Worm (Caenorhabditis elegans) whole organism, mixed stage, embryonic: ENCODE data around the gene ctsa-4.1.

ENCODE experiments used
- M03D4.4 ChIP-seq: sonication (generic microtip); optimal IDR thresholded peaks from 2 replicates; lab custom pipeline; 2017; ENCODE audit warnings: mild to moderate bottlenecking, missing genetic modification characterization, missing compliant biosample characterization
- bed-3 ChIP-seq: fragments of 200-800 bp; sonication (Bioruptor generic); optimal IDR thresholded peaks from 3 replicates; lab custom pipeline; 2018; ENCODE audit warnings: mild to moderate bottlenecking, missing genetic modification characterization, moderate library complexity, missing compliant biosample characterization
- blmp-1 ChIP-seq: fragments of 150-350 bp; optimal IDR thresholded peaks from 2 replicates; lab custom pipeline; 2014; ENCODE audit warnings: missing biosample characterization, missing genetic modification characterization
- ceh-39 ChIP-seq: fragments of 150-350 bp; optimal IDR thresholded peaks from 2 replicates; lab custom pipeline; 2014; ENCODE audit warnings: missing biosample characterization, missing genetic modification characterization
- ceh-43 ChIP-seq: fragments of 200-800 bp; sonication (Bioruptor generic); optimal IDR thresholded peaks from 2 replicates; lab custom pipeline; 2018; ENCODE audit warnings: mild to moderate bottlenecking, missing genetic modification characterization, moderate library complexity, missing compliant biosample characterization
- ceh-83 ChIP-seq: fragments of 200-800 bp; sonication (Bioruptor generic); optimal IDR thresholded peaks from 2 replicates; lab custom pipeline; 2018; ENCODE audit warnings: mild to moderate bottlenecking, missing genetic modification characterization, missing compliant biosample characterization
- ces-1 ChIP-seq: fragments of 150-350 bp; optimal IDR thresholded peaks from 2 replicates; lab custom pipeline; 2014; ENCODE audit warnings: missing biosample characterization, missing genetic modification reagents, missing genetic modification characterization
- cnd-1 ChIP-seq: fragments of 200-800 bp; sonication (Bioruptor generic); optimal IDR thresholded peaks from 2 replicates; lab custom pipeline; 2018; ENCODE audit warnings: mild to moderate bottlenecking, missing genetic modification characterization, missing compliant biosample characterization
- drap-1 ChIP-seq: fragments of 200-800 bp; sonication (Bioruptor generic); optimal IDR thresholded peaks from 3 replicates; lab custom pipeline; 2018; ENCODE audit warnings: mild to moderate bottlenecking, missing genetic modification characterization, missing compliant biosample characterization
- elt-1 ChIP-seq: sonication (generic microtip); optimal IDR thresholded peaks from 2 replicates; lab custom pipeline; 2017; ENCODE audit warnings: missing genetic modification characterization, mild to moderate bottlenecking, missing compliant biosample characterization, antibody characterized with exemption, moderate library complexity, borderline replicate concordance; ENCODE audit not compliant: insufficient read depth
- elt-3 ChIP-seq: fragments of 150-350 bp; optimal IDR thresholded peaks from 2 replicates; lab custom pipeline; 2014; ENCODE audit warnings: missing biosample characterization, missing genetic modification characterization
- flh-1 ChIP-seq: fragments of 200-800 bp; sonication (Bioruptor generic); optimal IDR thresholded peaks from 2 replicates; lab custom pipeline; 2018; ENCODE audit warnings: mild to moderate bottlenecking, missing genetic modification characterization, moderate library complexity, missing compliant biosample characterization
- ham-2 ChIP-seq: fragments of 200-800 bp; sonication (Bioruptor generic); optimal IDR thresholded peaks from 2 replicates; lab custom pipeline; 2018; ENCODE audit warnings: mild to moderate bottlenecking, missing genetic modification characterization, missing compliant biosample characterization
- hlh-1 ChIP-seq: fragments of 150-350 bp; optimal IDR thresholded peaks from 2 replicates; lab custom pipeline; 2014; ENCODE audit warnings: missing biosample characterization, missing genetic modification reagents, missing genetic modification characterization
- lin-13 ChIP-seq: fragments of 150-350 bp; optimal IDR thresholded peaks from 2 replicates; lab custom pipeline; 2014; ENCODE audit warnings: missing biosample characterization, missing genetic modification characterization
- lin-32 ChIP-seq: fragments of 200-800 bp; sonication (Bioruptor generic); optimal IDR thresholded peaks from 2 replicates; lab custom pipeline; 2018; ENCODE audit warnings: mild to moderate bottlenecking, missing genetic modification characterization, missing compliant biosample characterization
- lsy-2 ChIP-seq: fragments of 150-350 bp; optimal IDR thresholded peaks from 2 replicates; lab custom pipeline; 2014; ENCODE audit warnings: missing biosample characterization, missing genetic modification characterization
- mab-5 ChIP-seq: fragments of 150-350 bp; optimal IDR thresholded peaks from 2 replicates; lab custom pipeline; 2014; ENCODE audit warnings: missing biosample characterization, missing genetic modification characterization
- mep-1 ChIP-seq: fragments of 150-350 bp; optimal IDR thresholded peaks from 2 replicates; lab custom pipeline; 2017; ENCODE audit warnings: missing biosample characterization, missing genetic modification reagents, missing genetic modification characterization, inconsistent platforms
- mls-2 ChIP-seq: sonication (generic microtip); optimal IDR thresholded peaks from 2 replicates; lab custom pipeline; 2016; ENCODE audit warnings: mild to moderate bottlenecking, missing genetic modification characterization, moderate library complexity, missing compliant biosample characterization
- nhr-12 ChIP-seq: fragments of 150-350 bp; optimal IDR thresholded peaks from 2 replicates; lab custom pipeline; 2014; ENCODE audit warnings: missing biosample characterization, missing genetic modification characterization
- nhr-2 ChIP-seq: fragments of 150-350 bp; optimal IDR thresholded peaks from 2 replicates; lab custom pipeline; 2014; ENCODE audit warnings: missing biosample characterization, missing genetic modification characterization
- nhr-237 ChIP-seq: fragments of 150-350 bp; optimal IDR thresholded peaks from 2 replicates; lab custom pipeline; 2014; ENCODE audit warnings: missing biosample characterization, missing genetic modification characterization
- nhr-28 ChIP-seq: fragments of 150-350 bp; optimal IDR thresholded peaks from 2 replicates; lab custom pipeline; 2014; ENCODE audit warnings: missing biosample characterization, missing genetic modification characterization
- nhr-76 ChIP-seq: sonication (generic microtip); optimal IDR thresholded peaks from 2 replicates; lab custom pipeline; 2017; ENCODE audit warnings: missing biosample characterization, missing genetic modification characterization
- pha-4 ChIP-seq: fragments of 150-350 bp; optimal IDR thresholded peaks from 2 replicates; lab custom pipeline; 2018; ENCODE audit warnings: missing biosample characterization, missing genetic modification reagents, missing genetic modification characterization
- sem-2 ChIP-seq: fragments of 200-800 bp; sonication (Bioruptor generic); optimal IDR thresholded peaks from 2 replicates; lab custom pipeline; 2018; ENCODE audit warnings: mild to moderate bottlenecking, missing genetic modification characterization, missing compliant biosample characterization
- sptf-1 ChIP-seq: sonication (generic microtip); optimal IDR thresholded peaks from 2 replicates; lab custom pipeline; 2017; ENCODE audit warnings: mild to moderate bottlenecking, missing genetic modification characterization, moderate library complexity, missing compliant biosample characterization
- tbx-8 ChIP-seq: fragments of 200-800 bp; sonication (Bioruptor generic); optimal IDR thresholded peaks from 2 replicates; lab custom pipeline; 2018; ENCODE audit warnings: mild to moderate bottlenecking, missing genetic modification characterization, moderate library complexity, missing compliant biosample characterization
- unc-120 ChIP-seq: sonication (generic microtip); optimal IDR thresholded peaks from 2 replicates; lab custom pipeline; 2017; ENCODE audit warnings: missing genetic modification characterization, missing compliant biosample characterization; ENCODE audit not compliant: poor library complexity, severe bottlenecking
- unc-39 ChIP-seq: fragments of 150-350 bp; optimal IDR thresholded peaks from 2 replicates; lab custom pipeline; 2014; ENCODE audit warnings: missing biosample characterization, missing genetic modification characterization
- unc-62 ChIP-seq: fragments of 150-350 bp; optimal IDR thresholded peaks from 2 replicates; lab custom pipeline; 2014; ENCODE audit warnings: missing biosample characterization, missing genetic modification reagents, missing genetic modification characterization
- zip-8 ChIP-seq: fragments of 150-350 bp; optimal IDR thresholded peaks from 2 replicates; lab custom pipeline; 2014; ENCODE audit warnings: missing biosample characterization, missing genetic modification characterization
- ztf-11 ChIP-seq: fragments of 150-350 bp; optimal IDR thresholded peaks from 2 replicates; lab custom pipeline; 2014; ENCODE audit warnings: missing biosample characterization, missing genetic modification characterization

The ctsa-4.1 gene

DNA sequence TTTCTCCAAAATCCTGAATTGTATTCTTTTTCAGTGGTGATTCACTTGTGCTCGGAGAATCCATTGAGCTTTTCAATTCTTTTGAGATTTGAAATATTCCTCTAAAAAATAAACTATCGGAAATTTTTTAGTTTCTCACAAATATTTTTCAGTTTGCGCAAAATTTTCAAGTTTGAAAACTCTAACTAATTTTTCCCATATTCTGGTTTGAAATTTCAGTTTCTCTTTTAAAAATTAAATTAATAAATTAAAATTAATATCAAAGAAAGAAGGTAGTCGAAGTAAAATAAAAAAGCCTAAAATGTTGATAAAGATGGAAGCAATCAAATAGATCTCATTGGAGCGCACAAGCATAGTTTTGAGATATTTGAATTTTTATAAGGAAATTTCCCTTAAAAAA lies 14.9 kb upstream of the ctsa-4.1 start, which contains the start of gene C32D5.10:
TSS of gene C32D5.10 (minus strand) at position 101 of the 400 bp plus-strand sequence.
- TF ChIP-seq lin-13 (tag; lab: Kevin White, UChicago) (no peak), ztf-11 (tag; lab: Kevin White, UChicago) (no peak), ceh-39 (tag; lab: Kevin White, UChicago) (no peak), unc-120 (tag; lab: Kevin White, UChicago) (no peak), nhr-2 (tag; lab: Kevin White, UChicago) (no peak), flh-1 (GFP tag; lab: Kevin White, UChicago) (no peak), sptf-1 (tag; lab: Kevin White, UChicago) (no peak), ceh-43 (GFP tag; lab: Kevin White, UChicago) (no peak), tbx-8 (no peak), nhr-237 (no peak)

DNA sequence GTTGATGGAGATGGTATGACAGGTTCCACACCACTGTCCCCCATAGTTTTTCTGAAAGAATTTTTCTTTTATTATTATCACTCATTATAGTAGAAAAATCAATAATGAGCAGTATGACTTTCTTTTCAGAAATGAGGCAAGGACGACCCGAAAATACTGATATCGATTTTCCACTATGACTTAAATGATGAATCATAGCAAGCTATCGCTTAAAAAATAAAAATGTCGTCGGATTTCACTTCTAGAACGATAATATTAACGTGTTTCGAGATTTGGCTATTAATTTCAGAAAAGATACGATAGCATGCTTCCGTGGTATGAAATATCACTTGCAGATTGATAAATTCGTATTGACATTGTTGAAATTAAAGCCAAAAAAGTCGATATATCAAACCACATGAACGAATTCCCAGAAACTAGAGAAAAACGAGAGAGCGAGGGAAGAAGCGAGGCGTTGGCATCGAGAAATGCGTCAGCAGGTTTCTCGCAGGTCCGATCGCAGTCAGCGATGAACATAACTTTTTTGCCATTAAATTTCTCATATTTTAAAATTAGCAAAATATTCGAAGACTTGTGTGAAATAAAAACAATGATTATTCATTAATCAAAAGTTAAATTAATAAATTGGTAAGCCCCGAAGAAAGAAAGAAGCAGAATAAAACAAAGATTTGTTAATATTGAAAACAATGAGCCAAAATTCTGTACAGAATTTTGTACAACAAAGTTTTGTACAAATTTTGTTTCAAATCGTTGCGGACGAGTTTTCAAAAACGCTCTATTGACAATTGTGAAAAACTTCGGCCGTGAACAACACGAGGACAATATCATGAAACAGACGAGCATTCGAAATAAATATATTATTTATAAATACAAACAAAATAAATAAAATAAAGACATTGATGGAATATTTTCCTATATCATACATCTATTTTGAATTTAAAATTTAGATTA lies 11.1 kb upstream of the ctsa-4.1 start, which contains the start of gene C32D5.11:
TSS of gene C32D5.11 (minus strand) at position 51 of the 951 bp plus-strand sequence.
- TF ChIP-seq bed-3 (GFP tag; lab: Kevin White, UChicago) (no peak), lsy-2 (tag; lab: Kevin White, UChicago) (peak; percentile 38), unc-120 (tag; lab: Kevin White, UChicago) (peak; percentile 16), sptf-1 (tag; lab: Kevin White, UChicago) (peak; percentile 55), lin-13 (tag; lab: Kevin White, UChicago) (peak; percentile 52), mep-1 (tag; lab: Kevin White, UChicago) (peak; percentile 53), nhr-12 (no peak), hlh-1 (peak; percentile 37), ces-1 (GFP tag; lab: Kevin White, UChicago) (peak; percentile 20)
- TF ChIP-seq, all 35 proteins: peak for 7

DNA sequence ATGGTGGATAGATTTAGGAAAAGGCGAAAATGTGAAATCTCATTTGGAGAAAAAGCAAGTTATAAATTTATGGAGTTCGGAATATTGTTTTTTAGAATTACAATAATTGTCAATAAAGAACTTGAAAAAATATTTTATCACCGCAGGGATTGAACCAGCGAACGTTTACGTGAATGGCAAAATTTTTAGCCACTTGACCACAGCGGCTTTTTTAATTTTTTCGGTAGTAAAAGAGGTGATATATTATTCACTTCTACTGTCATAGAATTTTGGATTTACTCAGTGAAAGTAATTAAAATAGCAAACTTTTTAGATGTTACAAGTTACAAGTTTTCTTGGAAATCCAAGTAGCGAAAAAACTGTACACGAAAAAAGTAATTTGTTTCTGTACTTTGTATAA lies 8.6 kb upstream of the ctsa-4.1 start:
- no peak for TF ChIP-seq lsy-2 (tag; lab: Kevin White, UChicago)
- no peak for TF ChIP-seq zip-8 (tag; lab: Kevin White, UChicago)
- no peak for TF ChIP-seq sem-2
- no peak for TF ChIP-seq nhr-28 (tag; lab: Kevin White, UChicago)
- no peak for TF ChIP-seq ceh-83 (GFP tag; lab: Kevin White, UChicago)
- TF ChIP-seq mab-5 (tag; lab: Kevin White, UChicago): no peak
- TF ChIP-seq flh-1 (GFP tag; lab: Kevin White, UChicago): no peak
- no peak for TF ChIP-seq unc-62 (GFP tag; lab: Kevin White, UChicago)
- no peak for TF ChIP-seq bed-3 (GFP tag; lab: Kevin White, UChicago)
- TF ChIP-seq elt-3 (tag; lab: Kevin White, UChicago): no peak
- no peak for TF ChIP-seq nhr-76 (tag; lab: Kevin White, UChicago)
- no peak for TF ChIP-seq pha-4 (tag; lab: Kevin White, UChicago)
- TF ChIP-seq drap-1: no peak

ce11 chrII:6358905-6359304 lies 7.9 kb upstream of the ctsa-4.1 start, which contains the start of gene C32D5.12:
Gene C32D5.12 (minus strand): TSS chrII:6359005.
- TF ChIP-seq bed-3 (GFP tag; lab: Kevin White, UChicago): no peak
- TF ChIP-seq lin-13 (tag; lab: Kevin White, UChicago): no peak
- no peak for TF ChIP-seq sem-2
- no peak for TF ChIP-seq mep-1 (tag; lab: Kevin White, UChicago)
- no peak for TF ChIP-seq nhr-237
- no peak for TF ChIP-seq mab-5 (tag; lab: Kevin White, UChicago)

DNA sequence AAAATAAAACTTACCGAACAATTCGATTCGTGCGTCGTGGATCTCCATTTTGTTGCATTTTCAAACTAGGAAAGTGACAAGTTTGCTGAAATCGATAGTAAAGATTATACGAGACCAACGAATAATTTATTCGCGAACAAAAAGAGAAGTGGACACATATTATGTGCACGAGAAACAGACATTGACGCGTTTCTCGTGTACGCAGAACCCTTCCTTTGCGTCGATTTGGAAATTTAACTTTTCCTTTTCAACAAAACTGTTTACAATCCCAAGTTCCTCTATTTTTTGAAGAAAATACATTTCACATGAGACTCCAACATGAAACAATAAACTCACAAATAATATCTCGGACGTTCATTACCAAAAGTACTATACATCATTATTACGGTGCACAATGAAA lies 6.0 kb upstream of the ctsa-4.1 start, which contains the start of gene K10B2.4:
TSS of gene K10B2.4 (minus strand) at position 138 of the 400 bp plus-strand sequence.
- TF ChIP-seq zip-8 (tag; lab: Kevin White, UChicago): no peak
- no peak for TF ChIP-seq lin-32 (GFP tag; lab: Kevin White, UChicago)
- no peak for TF ChIP-seq ceh-43 (GFP tag; lab: Kevin White, UChicago)
- TF ChIP-seq ztf-11 (tag; lab: Kevin White, UChicago): no peak
- TF ChIP-seq cnd-1: peak; percentile 0
- TF ChIP-seq nhr-237: no peak
- TF ChIP-seq blmp-1: no peak
- TF ChIP-seq nhr-76 (tag; lab: Kevin White, UChicago): no peak
- TF ChIP-seq sptf-1 (tag; lab: Kevin White, UChicago): peak; percentile 3
- TF ChIP-seq mep-1 (tag; lab: Kevin White, UChicago): peak; percentile 72
- no peak for TF ChIP-seq ceh-39 (tag; lab: Kevin White, UChicago)
- TF ChIP-seq M03D4.4: peak; percentile 21
- TF ChIP-seq lin-13 (tag; lab: Kevin White, UChicago): peak; percentile 62
- peak; percentile 8 for TF ChIP-seq drap-1
- peak; percentile 27 for TF ChIP-seq hlh-1
- TF ChIP-seq unc-62 (GFP tag; lab: Kevin White, UChicago): no peak
- no peak for TF ChIP-seq ces-1 (GFP tag; lab: Kevin White, UChicago)
- TF ChIP-seq mab-5 (tag; lab: Kevin White, UChicago): no peak
- peak; percentile 65 for TF ChIP-seq unc-120 (tag; lab: Kevin White, UChicago)
- no peak for TF ChIP-seq bed-3 (GFP tag; lab: Kevin White, UChicago)
- TF ChIP-seq ham-2 (GFP tag; lab: Kevin White, UChicago): no peak
- no peak for TF ChIP-seq ceh-83 (GFP tag; lab: Kevin White, UChicago)
- no peak for TF ChIP-seq sem-2
- TF ChIP-seq elt-3 (tag; lab: Kevin White, UChicago): no peak
- no peak for TF ChIP-seq nhr-12
- TF ChIP-seq flh-1 (GFP tag; lab: Kevin White, UChicago): no peak
- peak; percentile 57 for TF ChIP-seq lsy-2 (tag; lab: Kevin White, UChicago)
- no peak for TF ChIP-seq mls-2 (tag; lab: Kevin White, UChicago)
- TF ChIP-seq unc-39 (tag; lab: Kevin White, UChicago): no peak
- no peak for TF ChIP-seq tbx-8
- TF ChIP-seq elt-1 (tag; lab: Kevin White, UChicago): no peak
- no peak for TF ChIP-seq nhr-2 (tag; lab: Kevin White, UChicago)
